Fruit fly (Drosophila melanogaster) whole organism, wandering third instar larva: ENCODE data around the gene Mco4.
A peak's percentile ranks its signal among the peaks of the same experiment; 100 is the strongest.

Experiments
- Dfd ChIP-seq: fragments of >200 bp; optimal IDR thresholded peaks from 2 replicates; lab custom pipeline; 2017; ENCODE audit warnings: missing biosample characterization, missing genetic modification characterization
- GATAd ChIP-seq: sonication (Bioruptor generic); optimal IDR thresholded peaks from 2 replicates; lab custom pipeline; 2016; ENCODE audit warnings: missing biosample characterization, missing genetic modification characterization
- HLH106 ChIP-seq: fragments of 200-800 bp; optimal IDR thresholded peaks from 3 replicates; lab custom pipeline; 2019; ENCODE audit warnings: missing biosample characterization, mild to moderate bottlenecking, missing genetic modification characterization, moderate library complexity
- Myc ChIP-seq: fragments of >200 bp; optimal IDR thresholded peaks from 2 replicates; lab custom pipeline; 2017
- OdsH ChIP-seq: fragments of 200-800 bp; sonication (Bioruptor generic); optimal IDR thresholded peaks from 2 replicates; lab custom pipeline; 2016; ENCODE audit warnings: missing biosample characterization, mild to moderate bottlenecking, missing genetic modification characterization
- Sp1 ChIP-seq: fragments of 200-800 bp; sonication (Bioruptor generic); optimal IDR thresholded peaks from 3 replicates; lab custom pipeline; 2019; ENCODE audit warnings: missing biosample characterization, mild to moderate bottlenecking, missing genetic modification characterization, moderate library complexity
- dsf ChIP-seq: sonication (Bioruptor generic); optimal IDR thresholded peaks from 2 replicates; lab custom pipeline; 2016; ENCODE audit warnings: missing biosample characterization, missing genetic modification characterization, borderline replicate concordance
- pan ChIP-seq: fragments of >200 bp; optimal IDR thresholded peaks from 2 replicates; lab custom pipeline; 2017
- psq ChIP-seq: fragments of 200-800 bp; sonication (Bioruptor generic); optimal IDR thresholded peaks from 3 replicates; lab custom pipeline; 2017; ENCODE audit warnings: missing biosample characterization, mild to moderate bottlenecking, missing genetic modification characterization, moderate library complexity
- rgr ChIP-seq: fragments of 200-800 bp; sonication (Bioruptor generic); optimal IDR thresholded peaks from 3 replicates; lab custom pipeline; 2016; ENCODE audit warnings: missing biosample characterization, mild to moderate bottlenecking, missing genetic modification characterization

DNA sequence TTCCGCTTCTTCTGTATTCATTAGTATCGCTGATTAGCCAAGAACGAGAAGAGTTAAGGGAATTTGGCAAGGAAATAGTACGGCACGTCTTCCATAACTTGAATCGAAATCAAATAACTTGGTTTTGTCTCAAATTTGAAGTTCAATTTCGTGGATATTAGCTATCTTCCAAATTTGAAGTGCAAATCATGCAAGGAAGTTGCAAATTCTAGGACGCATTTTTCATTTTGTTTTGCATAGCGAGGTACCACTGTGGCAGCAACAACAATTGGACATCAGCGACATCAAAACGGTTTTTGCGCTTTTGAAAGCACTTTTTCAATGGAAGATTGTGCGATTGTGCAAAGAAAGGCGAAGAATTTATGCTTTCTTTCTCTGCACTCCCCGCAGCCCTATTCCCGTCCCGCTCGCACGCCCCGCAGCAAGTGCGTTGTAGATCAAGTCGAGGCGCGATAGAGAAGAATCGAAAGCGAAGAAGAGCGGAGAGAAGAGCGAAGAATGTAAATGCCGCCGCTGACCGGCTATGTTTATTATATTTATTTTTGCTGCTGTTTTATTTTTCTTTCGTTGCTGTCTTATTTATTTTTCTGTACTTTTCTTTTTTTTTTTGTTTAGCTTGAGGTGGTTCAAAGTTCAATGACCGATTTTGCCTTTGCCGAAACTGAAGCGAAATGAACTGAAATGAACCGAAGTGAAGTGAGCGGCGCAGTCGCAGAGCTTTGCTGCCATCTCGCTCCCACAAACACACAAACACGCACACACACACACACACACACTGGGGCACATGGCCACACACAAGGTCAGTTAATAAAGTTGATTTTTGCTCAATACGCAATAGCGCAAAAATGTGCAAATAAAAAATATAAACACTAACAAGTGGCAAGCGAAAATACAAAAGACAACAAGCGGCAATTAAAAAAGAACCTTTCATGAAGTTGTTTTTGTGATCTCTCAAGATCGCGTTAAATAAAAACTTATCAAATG, 25.5 kb upstream of the Mco4 start:
- TF ChIP-seq Myc (lab: Kevin White, UChicago) (no peak), GATAd (GFP tag; lab: Kevin White, UChicago) (no peak), OdsH (GFP tag; lab: Kevin White, UChicago) (peak; percentile 47), HLH106 (tag; lab: Kevin White, UChicago) (peak; percentile 78), Sp1 (peak; percentile 35), rgr (GFP tag; lab: Kevin White, UChicago) (peak; percentile 80), pan (no peak), dsf (GFP tag; lab: Kevin White, UChicago) (no peak), psq (GFP tag; lab: Kevin White, UChicago) (peak; percentile 70), Dfd (GFP tag; lab: Kevin White, UChicago) (peak; percentile 64)
